Worm (Caenorhabditis elegans): ENCODE data around the gene cap-2.

Gene cap-2

DNA sequence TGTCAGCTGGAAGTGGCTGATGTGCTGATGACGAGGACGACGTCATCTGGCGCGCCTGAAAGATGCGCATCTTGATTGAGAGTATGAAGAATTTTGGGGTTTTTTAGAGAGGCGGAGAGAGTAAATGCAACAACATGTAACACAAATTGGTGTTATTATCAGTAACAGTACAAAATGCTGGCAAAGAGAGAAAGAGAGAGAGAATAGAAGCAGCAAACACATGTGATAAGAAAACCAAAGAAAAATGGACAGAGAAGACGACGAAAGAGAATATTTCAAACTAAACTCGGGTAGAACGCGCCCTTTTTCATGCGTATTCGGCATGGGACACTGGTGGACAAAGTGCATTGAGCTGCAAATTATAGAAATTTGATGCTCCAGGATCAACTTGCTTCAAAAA lies 8.2 kb upstream of the cap-2 start, which contains the start of gene M106.3:
Gene M106.3, minus strand, starts transcription at position 70 of the 400 bp plus-strand sequence.
- TF ChIP-seq cnd-1 (tag; optimal IDR thresholded peaks at IDR 0.05) (no peak), lin-32 (GFP tag; optimal IDR thresholded peaks at IDR 0.05) (no peak), zip-8 (tag; optimal IDR thresholded peaks at IDR 0.05) (no peak), ceh-43 (GFP tag; optimal IDR thresholded peaks at IDR 0.05) (no peak), mep-1 (tag; optimal IDR thresholded peaks at IDR 0.05) (no peak), lin-13 (tag; optimal IDR thresholded peaks at IDR 0.05) (no peak), ces-1 (GFP tag; optimal IDR thresholded peaks at IDR 0.05) (no peak), sem-2 (GFP tag; optimal IDR thresholded peaks at IDR 0.05) (no peak), lsy-2 (tag; optimal IDR thresholded peaks at IDR 0.05) (no peak), snpc-4 (tag; optimal IDR thresholded peaks at IDR 0.05) (no peak), elt-3 (tag; optimal IDR thresholded peaks at IDR 0.05) (no peak), bed-3 (GFP tag; optimal IDR thresholded peaks at IDR 0.05) (no peak), mab-5 (tag; optimal IDR thresholded peaks at IDR 0.05) (no peak), blmp-1 (tag; optimal IDR thresholded peaks at IDR 0.05) (no peak)

- TF ChIP-seq lin-32 (GFP tag; optimal IDR thresholded peaks at IDR 0.05): no peak
- TF ChIP-seq unc-62 (GFP tag; optimal IDR thresholded peaks at IDR 0.05): no peak
- no peak for TF ChIP-seq mls-2 (tag; optimal IDR thresholded peaks at IDR 0.05)
- no peak for TF ChIP-seq mep-1 (tag; optimal IDR thresholded peaks at IDR 0.05)
Measured at ce11 chrII:10861305-10861704, 7.7 kb upstream of the cap-2 start.

DNA sequence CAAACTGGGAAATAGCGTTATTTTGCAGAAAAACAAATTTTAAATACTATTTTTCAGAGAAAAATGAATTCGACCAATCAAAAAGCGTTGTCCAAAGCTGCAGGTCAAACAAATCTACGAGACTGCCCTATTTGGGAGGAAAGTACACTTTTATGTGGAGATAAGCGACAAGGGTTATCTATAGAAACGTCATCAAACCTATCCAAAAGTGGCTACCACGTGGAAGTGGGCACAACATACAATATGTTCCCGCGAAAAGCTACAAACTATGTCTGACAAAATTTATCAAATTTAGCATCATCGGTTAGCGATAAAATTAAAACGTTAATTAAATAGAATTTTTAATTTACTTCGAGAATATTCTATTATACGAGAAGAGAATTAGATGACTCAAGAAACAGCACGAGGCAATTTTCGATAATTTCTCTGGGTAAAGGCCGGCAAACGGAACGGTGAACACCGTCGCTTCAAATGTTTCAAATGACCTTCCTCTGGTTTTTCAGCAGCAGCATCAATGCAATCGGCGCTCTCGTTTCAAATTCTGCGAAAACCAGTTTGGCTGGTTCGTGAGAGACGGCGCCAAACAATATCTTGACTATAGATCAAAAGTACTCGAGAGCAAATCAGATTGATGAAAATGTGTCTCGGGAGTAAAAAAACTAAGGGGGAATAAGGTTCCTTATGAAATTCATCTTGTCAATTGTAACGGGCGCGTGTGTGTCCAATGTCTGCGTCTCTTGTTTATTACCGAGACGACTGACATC lies 7.1 kb upstream of the cap-2 start:
- TF ChIP-seq unc-62 (GFP tag; optimal IDR thresholded peaks at IDR 0.05) (no peak), M03D4.4 (tag; optimal IDR thresholded peaks at IDR 0.05) (no peak), mab-5 (tag; optimal IDR thresholded peaks at IDR 0.05) (no peak), drap-1 (GFP tag; optimal IDR thresholded peaks at IDR 0.05) (no peak), ceh-43 (GFP tag; optimal IDR thresholded peaks at IDR 0.05) (no peak), hlh-1 (tag; optimal IDR thresholded peaks at IDR 0.05) (no peak), ces-1 (GFP tag; optimal IDR thresholded peaks at IDR 0.05) (no peak), blmp-1 (tag; optimal IDR thresholded peaks at IDR 0.05) (no peak), unc-39 (tag; optimal IDR thresholded peaks at IDR 0.05) (no peak), mls-2 (tag; optimal IDR thresholded peaks at IDR 0.05) (no peak), mep-1 (tag; optimal IDR thresholded peaks at IDR 0.05) (no peak), flh-1 (GFP tag; optimal IDR thresholded peaks at IDR 0.05) (no peak), tbx-8 (GFP tag; optimal IDR thresholded peaks at IDR 0.05) (no peak), nhr-76 (tag; optimal IDR thresholded peaks at IDR 0.05) (no peak), lsy-2 (tag; optimal IDR thresholded peaks at IDR 0.05) (no peak), ceh-39 (tag; optimal IDR thresholded peaks at IDR 0.05) (no peak)

ce11 chrII:10862749-10863656 lies 6.0 kb upstream of the cap-2 start:
- TF ChIP-seq elt-3 (tag; optimal IDR thresholded peaks at IDR 0.05): no peak
- TF ChIP-seq hlh-1 (tag; optimal IDR thresholded peaks at IDR 0.05): peak; percentile 1

DNA sequence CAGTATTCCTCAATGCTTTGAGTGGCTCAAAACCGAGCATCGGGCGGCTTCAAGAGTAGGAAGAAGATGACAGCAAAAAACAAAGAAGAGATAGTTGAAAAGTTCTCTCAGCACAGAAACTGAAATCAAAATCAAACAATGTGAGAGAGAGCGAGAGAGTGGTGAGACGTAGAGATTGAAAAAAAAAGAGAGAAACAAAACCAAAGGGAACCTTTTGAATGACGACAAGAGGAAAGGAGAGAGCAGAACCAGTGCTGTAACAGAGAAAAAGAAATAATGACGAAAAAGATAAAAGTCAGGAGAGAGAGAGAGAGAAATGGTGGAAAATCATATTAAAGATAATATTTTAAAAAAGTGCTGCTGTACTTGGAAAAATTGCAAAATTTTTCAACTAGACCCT lies 1.8 kb upstream of the cap-2 start:
- TF ChIP-seq lin-13 (tag; optimal IDR thresholded peaks at IDR 0.05): no peak
- peak; percentile 43 for TF ChIP-seq unc-120 (tag; optimal IDR thresholded peaks at IDR 0.05; ENCODE audit: poor library complexity, severe bottlenecking)
- TF ChIP-seq unc-62 (GFP tag; optimal IDR thresholded peaks at IDR 0.05): peak; percentile 13

DNA sequence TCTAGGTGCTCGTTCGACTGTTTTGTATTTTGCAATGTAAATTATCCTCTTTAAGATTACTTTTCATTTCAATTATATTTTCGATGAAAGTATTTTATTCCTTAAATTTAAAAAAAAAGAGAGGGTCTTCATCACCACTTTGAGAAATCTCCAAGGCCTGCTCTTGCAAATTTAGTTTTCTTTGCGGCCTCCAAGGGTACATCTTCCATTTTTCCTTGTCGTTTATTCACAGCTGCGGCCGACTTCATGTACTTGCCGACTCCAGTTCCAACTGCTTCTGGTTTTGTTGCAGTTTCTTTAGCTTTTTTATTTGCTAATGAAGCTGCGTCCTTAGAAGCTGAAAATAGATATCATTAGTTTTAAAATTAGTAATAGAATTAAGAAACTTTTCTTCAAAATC lies 1.7 kb downstream of the cap-2 start:
- TF ChIP-seq flh-1 (GFP tag; optimal IDR thresholded peaks at IDR 0.05): no peak
- no peak for TF ChIP-seq cnd-1 (tag; optimal IDR thresholded peaks at IDR 0.05)
- TF ChIP-seq blmp-1 (tag; optimal IDR thresholded peaks at IDR 0.05): no peak
- no peak for TF ChIP-seq ceh-39 (tag; optimal IDR thresholded peaks at IDR 0.05)
- no peak for TF ChIP-seq elt-3 (tag; optimal IDR thresholded peaks at IDR 0.05)
- TF ChIP-seq nhr-28 (tag; optimal IDR thresholded peaks at IDR 0.05): no peak
- no peak for TF ChIP-seq nhr-237 (tag; optimal IDR thresholded peaks at IDR 0.05)

Data from whole organism, mixed stage, embryonic.